Fruit fly (Drosophila melanogaster) whole organism, embryonic: ENCODE data around the gene gish.
A peak's percentile ranks its signal among the peaks of the same experiment; 100 is the strongest.

Experiments
- Atf3 ChIP-seq: fragments of 200-800 bp; sonication (Bioruptor generic); optimal IDR thresholded peaks from 3 replicates; lab custom pipeline; 2016; ENCODE audit warnings: missing biosample characterization, missing genetic modification characterization
- Bdp1 ChIP-seq: fragments of 200-800 bp; sonication (Bioruptor generic); optimal IDR thresholded peaks from 3 replicates; lab custom pipeline; 2016; ENCODE audit warnings: missing biosample characterization, missing genetic modification characterization
- CG10267 ChIP-seq: fragments of 200-800 bp; sonication (Bioruptor generic); optimal IDR thresholded peaks from 2 replicates; lab custom pipeline; 2018; ENCODE audit warnings: missing biosample characterization, mild to moderate bottlenecking, missing genetic modification characterization, moderate library complexity
- CG10565 ChIP-seq: fragments of 200-800 bp; sonication (Bioruptor generic); optimal IDR thresholded peaks from 3 replicates; lab custom pipeline; 2016; ENCODE audit warnings: missing biosample characterization, mild to moderate bottlenecking, missing genetic modification characterization
- CG11093 ChIP-seq: fragments of 200-800 bp; sonication (Bioruptor generic); IDR thresholded peaks from 3 replicates; pipeline ENCODE4 v1.3.6; 2022; ENCODE audit warnings: missing biosample characterization, missing genetic modification characterization
- CG11398 ChIP-seq: fragments of 200-800 bp; sonication (Bioruptor generic); optimal IDR thresholded peaks from 2 replicates; lab custom pipeline; 2016; ENCODE audit warnings: missing biosample characterization, missing genetic modification characterization
- CG12744 ChIP-seq: fragments of 200-800 bp; sonication (Bioruptor generic); optimal IDR thresholded peaks from 2 replicates; lab custom pipeline; 2016; ENCODE audit warnings: missing biosample characterization, missing genetic modification characterization
- CG12769 ChIP-seq: fragments of 200-800 bp; sonication (Bioruptor generic); optimal IDR thresholded peaks from 2 replicates; lab custom pipeline; 2019; ENCODE audit warnings: missing biosample characterization, mild to moderate bottlenecking, missing genetic modification characterization, moderate library complexity
- CG13624 ChIP-seq: fragments of 200-800 bp; sonication (Bioruptor generic); optimal IDR thresholded peaks from 2 replicates; lab custom pipeline; 2016; ENCODE audit warnings: missing biosample characterization, missing genetic modification characterization
- CG1529 ChIP-seq: fragments of 200-800 bp; sonication (Bioruptor generic); optimal IDR thresholded peaks from 3 replicates; lab custom pipeline; 2018; ENCODE audit warnings: missing biosample characterization, missing genetic modification characterization
- CG1602 ChIP-seq: fragments of 200-800 bp; sonication (Bioruptor generic); optimal IDR thresholded peaks from 3 replicates; lab custom pipeline; 2016; ENCODE audit warnings: missing biosample characterization, missing genetic modification characterization
- CG17186 ChIP-seq: fragments of 200-800 bp; sonication (Bioruptor generic); optimal IDR thresholded peaks from 3 replicates; lab custom pipeline; 2017; ENCODE audit warnings: missing biosample characterization, missing genetic modification reagents, missing genetic modification characterization
- CG17385 ChIP-seq: fragments of 200-800 bp; sonication (Bioruptor generic); optimal IDR thresholded peaks from 3 replicates; lab custom pipeline; 2018; ENCODE audit warnings: missing biosample characterization, mild to moderate bottlenecking, missing genetic modification characterization
- CG17802 ChIP-seq: fragments of 200-800 bp; sonication (Bioruptor generic); optimal IDR thresholded peaks from 2 replicates; lab custom pipeline; 2018; ENCODE audit warnings: missing biosample characterization, mild to moderate bottlenecking, missing genetic modification characterization, moderate library complexity
- CG17829 ChIP-seq: fragments of 200-800 bp; optimal IDR thresholded peaks from 2 replicates; lab custom pipeline; 2019; ENCODE audit warnings: missing biosample characterization, mild to moderate bottlenecking, missing genetic modification characterization, moderate library complexity
- CG2199 ChIP-seq: fragments of 200-800 bp; sonication (Bioruptor generic); IDR thresholded peaks from 3 replicates; pipeline ENCODE4 v1.3.6; 2022; ENCODE audit warnings: missing biosample characterization, missing genetic modification characterization
- CG31388 ChIP-seq: fragments of 200-800 bp; sonication (Bioruptor generic); optimal IDR thresholded peaks from 2 replicates; lab custom pipeline; 2016; ENCODE audit warnings: missing biosample characterization, missing genetic modification characterization
- CG32532 ChIP-seq: fragments of 200-800 bp; sonication (Bioruptor generic); IDR thresholded peaks from 2 replicates; pipeline ENCODE4 v1.3.6; 2022; ENCODE audit warnings: missing biosample characterization, missing genetic modification characterization
- CG5953 ChIP-seq: fragments of 200-800 bp; sonication (Bioruptor generic); IDR thresholded peaks from 2 replicates; pipeline ENCODE4 v1.3.6; 2022; ENCODE audit warnings: missing biosample characterization, missing genetic modification characterization
- CG6689 ChIP-seq: fragments of 200-800 bp; sonication (Bioruptor generic); IDR thresholded peaks from 2 replicates; pipeline ENCODE4 v1.3.6; 2022; ENCODE audit warnings: missing biosample characterization, missing genetic modification characterization
- CG7987 ChIP-seq: fragments of 200-800 bp; sonication (Bioruptor generic); optimal IDR thresholded peaks from 2 replicates; lab custom pipeline; 2018; ENCODE audit warnings: missing biosample characterization, mild to moderate bottlenecking, missing genetic modification characterization, moderate library complexity
- Doc3 ChIP-seq: fragments of 200-800 bp; sonication (Bioruptor generic); IDR thresholded peaks from 3 replicates; pipeline ENCODE4 v1.3.6; 2022; ENCODE audit warnings: missing biosample characterization, missing genetic modification characterization; ENCODE audit not compliant: partially characterized antibody
- Dref ChIP-seq: fragments of 200-800 bp; sonication (Bioruptor generic); IDR thresholded peaks from 2 replicates; pipeline ENCODE4 v1.3.6; 2022; ENCODE audit warnings: missing biosample characterization, missing genetic modification characterization
- Gsc ChIP-seq: fragments of 200-800 bp; sonication (Bioruptor generic); IDR thresholded peaks from 2 replicates; pipeline ENCODE4 v1.3.6; 2022; ENCODE audit warnings: missing biosample characterization, missing genetic modification characterization
- HmgZ ChIP-seq: fragments of 200-800 bp; sonication (Bioruptor generic); optimal IDR thresholded peaks from 2 replicates; lab custom pipeline; 2018; ENCODE audit warnings: missing biosample characterization, mild to moderate bottlenecking, missing genetic modification characterization
- Hmr ChIP-seq: fragments of 200-800 bp; sonication (Bioruptor generic); optimal IDR thresholded peaks from 3 replicates; lab custom pipeline; 2017; ENCODE audit warnings: mild to moderate bottlenecking, missing biosample characterization, missing genetic modification reagents, missing genetic modification characterization
- Hsf ChIP-seq: fragments of 200-800 bp; sonication (Bioruptor generic); optimal IDR thresholded peaks from 3 replicates; lab custom pipeline; 2016; ENCODE audit warnings: missing biosample characterization, missing genetic modification characterization
- Jarid2 ChIP-seq: fragments of 200-800 bp; sonication (Bioruptor generic); optimal IDR thresholded peaks from 3 replicates; lab custom pipeline; 2017; ENCODE audit warnings: mild to moderate bottlenecking, missing biosample characterization, missing genetic modification reagents, missing genetic modification characterization
- MESR4 ChIP-seq: fragments of 200-800 bp; sonication (Bioruptor generic); optimal IDR thresholded peaks from 2 replicates; lab custom pipeline; 2018; ENCODE audit warnings: missing biosample characterization, mild to moderate bottlenecking, missing genetic modification characterization, moderate library complexity
- Max ChIP-seq: fragments of 200-800 bp; sonication (Bioruptor generic); optimal IDR thresholded peaks from 2 replicates; lab custom pipeline; 2016; ENCODE audit warnings: missing biosample characterization, mild to moderate bottlenecking, missing genetic modification characterization
- Med ChIP-seq: fragments of 200-800 bp; sonication (Bioruptor generic); peaks from one replicate; lab custom pipeline; 2016; ENCODE audit warnings: missing biosample characterization, missing genetic modification characterization, mild to moderate bottlenecking, inconsistent platforms, moderate library complexity
- Meics ChIP-seq: fragments of 200-800 bp; sonication (Bioruptor generic); optimal IDR thresholded peaks from 2 replicates; lab custom pipeline; 2017; ENCODE audit warnings: missing biosample characterization, mild to moderate bottlenecking, missing genetic modification characterization
- Rx ChIP-seq: fragments of 200-800 bp; sonication (Bioruptor generic); IDR thresholded peaks from 2 replicates; pipeline ENCODE4 v1.3.6; 2022; ENCODE audit warnings: missing biosample characterization, missing genetic modification characterization
- Xbp1 ChIP-seq: fragments of 200-800 bp; sonication (Bioruptor generic); optimal IDR thresholded peaks from 3 replicates; lab custom pipeline; 2016; ENCODE audit warnings: missing biosample characterization, mild to moderate bottlenecking, missing genetic modification characterization
- Xrp1 ChIP-seq: fragments of 200-800 bp; sonication (Bioruptor generic); IDR thresholded peaks from 2 replicates; pipeline ENCODE4 v1.3.6; 2022; ENCODE audit warnings: missing biosample characterization, missing genetic modification characterization
- abd-A ChIP-seq: fragments of 200-800 bp; sonication (Bioruptor generic); optimal IDR thresholded peaks from 3 replicates; lab custom pipeline; 2019; ENCODE audit warnings: missing biosample characterization, mild to moderate bottlenecking, missing genetic modification characterization, moderate library complexity
- aop ChIP-seq: fragments of 200-800 bp; sonication (Bioruptor generic); IDR thresholded peaks from 2 replicates; pipeline ENCODE4 v1.3.6; 2022; ENCODE audit warnings: missing biosample characterization, missing genetic modification characterization
- bbx ChIP-seq: fragments of 200-800 bp; sonication (Bioruptor generic); IDR thresholded peaks from 2 replicates; pipeline ENCODE4 v1.3.6; 2022; ENCODE audit warnings: missing biosample characterization, missing genetic modification characterization; ENCODE audit not compliant: partially characterized antibody
- bigmax ChIP-seq: fragments of 200-800 bp; sonication (Bioruptor generic); optimal IDR thresholded peaks from 2 replicates; lab custom pipeline; 2018; ENCODE audit warnings: missing biosample characterization, mild to moderate bottlenecking, missing genetic modification characterization
- ci ChIP-seq: fragments of 200-800 bp; sonication (Bioruptor generic); IDR thresholded peaks from 3 replicates; pipeline ENCODE4 v1.3.6; 2022; ENCODE audit warnings: missing biosample characterization, missing genetic modification characterization
- lbe ChIP-seq: fragments of 200-800 bp; sonication (Bioruptor generic); optimal IDR thresholded peaks from 2 replicates; lab custom pipeline; 2016; ENCODE audit warnings: missing biosample characterization, mild to moderate bottlenecking, missing genetic modification characterization
- mirr ChIP-seq: fragments of 200-800 bp; sonication (Bioruptor generic); optimal IDR thresholded peaks from 3 replicates; lab custom pipeline; 2018; ENCODE audit warnings: missing biosample characterization, mild to moderate bottlenecking, missing genetic modification characterization
- nerfin-2 ChIP-seq: fragments of 200-800 bp; sonication (Bioruptor generic); IDR thresholded peaks from 2 replicates; pipeline ENCODE4 v1.3.6; 2022; ENCODE audit warnings: missing biosample characterization, missing genetic modification characterization; ENCODE audit not compliant: partially characterized antibody
- pfk ChIP-seq: fragments of 200-800 bp; sonication (Bioruptor generic); optimal IDR thresholded peaks from 2 replicates; lab custom pipeline; 2018; ENCODE audit warnings: missing biosample characterization, mild to moderate bottlenecking, missing genetic modification characterization, moderate library complexity
- ro ChIP-seq: fragments of 200-800 bp; sonication (Bioruptor generic); IDR thresholded peaks from 2 replicates; pipeline ENCODE4 v1.3.6; 2022; ENCODE audit warnings: missing biosample characterization, missing genetic modification characterization
- scrt ChIP-seq: fragments of 200-800 bp; sonication (Bioruptor generic); optimal IDR thresholded peaks from 2 replicates; lab custom pipeline; 2018; ENCODE audit warnings: missing biosample characterization, mild to moderate bottlenecking, missing genetic modification characterization, moderate library complexity
- seq ChIP-seq: fragments of 200-800 bp; sonication (Bioruptor generic); IDR thresholded peaks from 2 replicates; pipeline ENCODE4 v1.3.6; 2022; ENCODE audit warnings: missing biosample characterization, missing genetic modification characterization
- sim ChIP-seq: fragments of 200-800 bp; sonication (Bioruptor generic); IDR thresholded peaks from 2 replicates; pipeline ENCODE4 v1.3.6; 2022; ENCODE audit warnings: missing biosample characterization, missing genetic modification characterization
- so ChIP-seq: fragments of 200-800 bp; sonication (Bioruptor generic); IDR thresholded peaks from 3 replicates; pipeline ENCODE4 v1.3.6; 2022; ENCODE audit warnings: missing biosample characterization, missing genetic modification characterization
- tin ChIP-seq: fragments of 200-800 bp; sonication (Bioruptor generic); optimal IDR thresholded peaks from 3 replicates; lab custom pipeline; 2016; ENCODE audit warnings: missing biosample characterization, missing genetic modification characterization
- vnd ChIP-seq: fragments of 200-800 bp; sonication (Bioruptor generic); IDR thresholded peaks from 3 replicates; pipeline ENCODE4 v1.3.6; 2022; ENCODE audit warnings: missing biosample characterization, missing genetic modification characterization; ENCODE audit not compliant: partially characterized antibody
- zfh1 ChIP-seq: fragments of 200-800 bp; sonication (Bioruptor generic); IDR thresholded peaks from 3 replicates; pipeline ENCODE4 v1.3.6; 2022; ENCODE audit warnings: missing biosample characterization, missing genetic modification characterization

gish gene

dm6 chr3R:16337053-16337385 is 64.8 kb downstream of the gish start (continued):
- TF ChIP-seq Doc3 (GFP tag; lab: Robert Waterston, UW) = no peak
- no peak for TF ChIP-seq CG32532 (GFP tag; lab: Robert Waterston, UW)
- TF ChIP-seq CG7987 (GFP tag; lab: Kevin White, UChicago) = no peak
- no peak for TF ChIP-seq CG12744
- TF ChIP-seq Xbp1 (GFP tag; lab: Kevin White, UChicago) = peak; percentile 40
- peak; percentile 13 for TF ChIP-seq CG12769 (tag; lab: Kevin White, UChicago)
- TF ChIP-seq Meics (GFP tag; lab: Kevin White, UChicago) = no peak
- TF ChIP-seq Med (GFP tag; lab: Kevin White, UChicago) = peak; percentile 89
- TF ChIP-seq MESR4 (GFP tag; lab: Kevin White, UChicago) = no peak
- no peak for TF ChIP-seq Hmr (GFP tag; lab: Kevin White, UChicago)
- TF ChIP-seq Hsf (GFP tag; lab: Kevin White, UChicago) = peak; percentile 46
- TF ChIP-seq seq (GFP tag; lab: Robert Waterston, UW) = no peak
- peak; percentile 83 for TF ChIP-seq CG17829 (tag; lab: Kevin White, UChicago)
- peak; percentile 13 for TF ChIP-seq CG17385
- no peak for TF ChIP-seq CG10565 (GFP tag; lab: Kevin White, UChicago)
- no peak for TF ChIP-seq CG17186
- no peak for TF ChIP-seq bbx (GFP tag; lab: Robert Waterston, UW)
- peak; percentile 61 for TF ChIP-seq CG6689 (GFP tag; lab: Robert Waterston, UW)
- TF ChIP-seq aop (GFP tag; lab: Robert Waterston, UW) = no peak
- no peak for TF ChIP-seq vnd (GFP tag; lab: Robert Waterston, UW)
- peak; percentile 74; the same call in 2 of the 3 replicates for TF ChIP-seq ci (GFP tag; lab: Robert Waterston, UW)
- no peak for TF ChIP-seq CG17802 (tag; lab: Kevin White, UChicago)
- no peak for TF ChIP-seq CG2199 (GFP tag; lab: Robert Waterston, UW)
- TF ChIP-seq ro (GFP tag; lab: Robert Waterston, UW) = no peak
- no peak for TF ChIP-seq CG13624 (GFP tag; lab: Kevin White, UChicago)
- peak; percentile 52; the same call in 2 of the 3 replicates for TF ChIP-seq CG11093 (GFP tag; lab: Robert Waterston, UW)
- TF ChIP-seq zfh1 = peak; percentile 82
- TF ChIP-seq tin (GFP tag; lab: Kevin White, UChicago) = peak; percentile 69
- peak; percentile 35 for TF ChIP-seq Atf3 (GFP tag; lab: Kevin White, UChicago)
- no peak for TF ChIP-seq Gsc (GFP tag; lab: Robert Waterston, UW)
- TF ChIP-seq CG10267 (tag; lab: Kevin White, UChicago) = peak; percentile 78
- TF ChIP-seq CG31388 (GFP tag; lab: Kevin White, UChicago) = no peak
- TF ChIP-seq Rx = peak; percentile 46; the same call in 1 of the 2 replicates
- no peak for TF ChIP-seq bigmax (GFP tag; lab: Kevin White, UChicago)
- TF ChIP-seq mirr (GFP tag; lab: Kevin White, UChicago) = no peak
- TF ChIP-seq CG11398 (GFP tag; lab: Kevin White, UChicago) = no peak
- peak; percentile 43 for TF ChIP-seq Max (GFP tag; lab: Kevin White, UChicago)
- no peak for TF ChIP-seq Dref (GFP tag; lab: Robert Waterston, UW)
- peak; percentile 42 for TF ChIP-seq Bdp1 (GFP tag; lab: Kevin White, UChicago)
- no peak for TF ChIP-seq nerfin-2 (GFP tag; lab: Robert Waterston, UW)
- no peak for TF ChIP-seq lbe
- TF ChIP-seq abd-A (tag; lab: Kevin White, UChicago) = no peak
- TF ChIP-seq scrt (GFP tag; lab: Kevin White, UChicago) = no peak
- TF ChIP-seq Xrp1 (GFP tag; lab: Robert Waterston, UW) = peak; percentile 92
- TF ChIP-seq pfk (GFP tag; lab: Kevin White, UChicago) = no peak
- TF ChIP-seq CG1529 (GFP tag; lab: Kevin White, UChicago) = peak; percentile 2
- TF ChIP-seq CG5953 = no peak
- TF ChIP-seq sim (GFP tag; lab: Robert Waterston, UW) = peak; percentile 52; the same call in 1 of the 2 replicates
- TF ChIP-seq Jarid2 (GFP tag; lab: Kevin White, UChicago) = peak; percentile 6
- TF ChIP-seq CG1602 (GFP tag; lab: Kevin White, UChicago) = peak; percentile 71
- TF ChIP-seq so (GFP tag; lab: Robert Waterston, UW) = no peak
- no peak for TF ChIP-seq HmgZ (tag; lab: Kevin White, UChicago)
